Worm (Caenorhabditis elegans) whole organism, L4/young adult: ENCODE results near the gene jun-1.

ENCODE experiments used
- W03F9.2 ChIP-seq: fragments of 150-350 bp; optimal IDR thresholded peaks from 2 replicates; lab custom pipeline; 2014; ENCODE audit warnings: missing biosample characterization, missing genetic modification characterization
- dao-5 ChIP-seq: sonication (generic microtip); optimal IDR thresholded peaks from 2 replicates; lab custom pipeline; 2016; ENCODE audit warnings: missing genotype, missing genetic modification characterization, moderate library complexity, missing compliant biosample characterization
- him-1 ChIP-seq: sonication (generic microtip); optimal IDR thresholded peaks from 2 replicates; lab custom pipeline; 2016; ENCODE audit warnings: missing genotype, missing genetic modification reagents, missing genetic modification characterization, missing compliant biosample characterization

Gene jun-1

ce11 chrII:9143795-9144194 lies 30.8 kb downstream of the jun-1 start:
- no peak for TF ChIP-seq W03F9.2
- no peak for TF ChIP-seq dao-5
- no peak for TF ChIP-seq him-1

ce11 chrII:9144366-9144765 lies 31.4 kb downstream of the jun-1 start:
- TF ChIP-seq dao-5 (no peak), him-1 (no peak), W03F9.2 (no peak)

- no peak for TF ChIP-seq him-1
- no peak for TF ChIP-seq W03F9.2
- TF ChIP-seq dao-5: no peak
These were observed 33.0 kb downstream of the jun-1 start, which contains the start of gene W07A12.4 for ce11 chrII:9145961-9146360. W07A12.4 (plus strand) TSS chrII:9146261.

ce11 chrII:9148079-9148478 lies 35.1 kb downstream of the jun-1 start:
- no peak for TF ChIP-seq him-1
- no peak for TF ChIP-seq W03F9.2
- no peak for TF ChIP-seq dao-5

ce11 chrII:9152231-9152630 lies 39.3 kb downstream of the jun-1 start, which contains the start of gene col-78:
col-78 (plus strand) TSS chrII:9152531.
- TF ChIP-seq dao-5: no peak
- no peak for TF ChIP-seq W03F9.2
- no peak for TF ChIP-seq him-1

ce11 chrII:9154339-9154738 lies 41.4 kb downstream of the jun-1 start:
- TF ChIP-seq dao-5: no peak
- TF ChIP-seq him-1: no peak
- no peak for TF ChIP-seq W03F9.2

- TF ChIP-seq him-1: no peak
- TF ChIP-seq dao-5: no peak
These were observed 43.3 kb downstream of the jun-1 start for ce11 chrII:9156277-9156676.

ce11 chrII:9157125-9157524 lies 44.2 kb downstream of the jun-1 start:
- TF ChIP-seq him-1 (no peak), W03F9.2 (no peak), dao-5 (no peak)

- TF ChIP-seq dao-5: no peak
- no peak for TF ChIP-seq him-1
- TF ChIP-seq W03F9.2: no peak
These were observed 45.1 kb downstream of the jun-1 start, which contains the start of gene oac-54 for ce11 chrII:9158029-9158428. oac-54 (plus strand) TSS chrII:9158111.

- TF ChIP-seq dao-5 (no peak), W03F9.2 (no peak), him-1 (no peak)
These were observed 47.3 kb downstream of the jun-1 start for ce11 chrII:9160197-9160806.

ce11 chrII:9161023-9161422 lies 48.1 kb downstream of the jun-1 start, which contains the start of gene rhy-1:
rhy-1 (plus strand) TSS chrII:9161379.
- TF ChIP-seq dao-5 (no peak), W03F9.2 (no peak), him-1 (no peak)

ce11 chrII:9163348-9163747 lies 50.4 kb downstream of the jun-1 start:
- TF ChIP-seq dao-5 (no peak), him-1 (no peak), W03F9.2 (no peak)

ce11 chrII:9165762-9166460 lies 53.0 kb downstream of the jun-1 start, which contains the start of gene W07A12.8:
W07A12.8 (minus strand) TSS chrII:9165812.
- TF ChIP-seq W03F9.2 (no peak), him-1 (no peak), dao-5 (no peak)

ce11 chrII:9167730-9168129 lies 54.8 kb downstream of the jun-1 start, which contains the start of gene T23G7.3:
T23G7.3 (minus strand) TSS chrII:9167830.
- TF ChIP-seq dao-5 (no peak), him-1 (no peak), W03F9.2 (no peak)

- TF ChIP-seq him-1 (no peak), W03F9.2 (peak; percentile 10)
These were observed 56.5 kb downstream of the jun-1 start, which contains the start of gene dpl-1 for ce11 chrII:9169450-9169960. dpl-1 (plus strand) TSS chrII:9169910.

ce11 chrII:9170048-9170447 lies 57.1 kb downstream of the jun-1 start:
- TF ChIP-seq W03F9.2 (no peak), dao-5 (no peak), him-1 (no peak)
